Worm (Caenorhabditis elegans): Measurements from ENCODE around the gene ugt-32.

- TF ChIP-seq fos-1 (tag; optimal IDR thresholded peaks at IDR 0.05) (no peak), egl-43 (GFP tag; IDR thresholded peaks at IDR 0.05) (no peak), nhr-42 (GFP tag; IDR thresholded peaks at IDR 0.05) (no peak), nhr-77 (tag; optimal IDR thresholded peaks at IDR 0.05) (no peak), lsy-2 (tag; optimal IDR thresholded peaks at IDR 0.05) (no peak), dve-1 (tag; optimal IDR thresholded peaks at IDR 0.05; ENCODE audit: insufficient read depth) (no peak), duxl-1 (tag; optimal IDR thresholded peaks at IDR 0.05; ENCODE audit: poor library complexity) (no peak), ama-1 (optimal IDR thresholded peaks at IDR 0.05) (no peak), dpl-1 (GFP tag; optimal IDR thresholded peaks at IDR 0.05) (no peak), lin-1 (GFP tag; IDR thresholded peaks at IDR 0.05) (no peak), hlh-30 (tag; optimal IDR thresholded peaks at IDR 0.05; ENCODE audit: insufficient read depth) (no peak)
Observed at ce11 chrV:3860123-3860522, 16.3 kb upstream of the ugt-32 start, which contains the start of gene nhr-189.
